Worm (Caenorhabditis elegans) whole organism, young adult: ENCODE measurements around the gene C08E8.1.
"Not testable (repeated sequence)": the region's sequence is repeated elsewhere in the genome, so short reads cannot be mapped to it uniquely, and the experiment has no call there.

Experiments
- B0336.3 ChIP-seq: fragments of 200-800 bp; sonication (Bioruptor generic); IDR thresholded peaks from 2 replicates; pipeline ENCODE4 v1.3.6; 2022; ENCODE audit warnings: missing genetic modification characterization, missing compliant biosample characterization
- C06A6.2 ChIP-seq: fragments of 200-800 bp; sonication (Bioruptor generic); conservative IDR thresholded peaks from 2 replicates; pipeline ENCODE4 v1.3.6; 2022; ENCODE audit warnings: missing genetic modification characterization, missing compliant biosample characterization
- D2030.7 ChIP-seq: fragments of 200-800 bp; sonication (Bioruptor generic); IDR thresholded peaks from 2 replicates; pipeline ENCODE4 v1.3.6; 2022; ENCODE audit warnings: missing genetic modification reagents, missing genetic modification characterization, missing compliant biosample characterization
- F33H1.4 ChIP-seq: fragments of 200-800 bp; sonication (Bioruptor generic); IDR thresholded peaks from 2 replicates; pipeline ENCODE4 v1.3.6; 2022; ENCODE audit warnings: missing genetic modification reagents, missing genetic modification characterization, missing compliant biosample characterization
- K11D2.4 ChIP-seq: fragments of 200-800 bp; sonication (Bioruptor generic); IDR thresholded peaks from 2 replicates; pipeline ENCODE4 v1.3.6; 2022; ENCODE audit warnings: missing genetic modification reagents, missing genetic modification characterization, missing compliant biosample characterization
- K12H6.12 ChIP-seq: fragments of 200-800 bp; sonication (Bioruptor generic); optimal IDR thresholded peaks from 2 replicates; lab custom pipeline; 2018; ENCODE audit warnings: mild to moderate bottlenecking, missing genetic modification characterization, missing compliant biosample characterization
- ama-1 ChIP-seq, 3 experiments: fragments of 150-350 bp in 1 of 3; sonication (generic microtip) in 2 of 3; optimal IDR thresholded peaks; 2 replicates each; lab custom pipeline; 2014 to 2018; ENCODE audit warnings: missing biosample characterization in 2 of 3, missing genetic modification characterization in 2 of 3, missing genetic modification reagents in 2 of 3
- aptf-3 ChIP-seq: fragments of 200-800 bp; sonication (Bioruptor generic); IDR thresholded peaks from 2 replicates; pipeline ENCODE4 v1.3.6; 2022; ENCODE audit warnings: missing genetic modification characterization, missing compliant biosample characterization
- attf-3 ChIP-seq: fragments of 200-800 bp; sonication (Bioruptor generic); conservative IDR thresholded peaks from 2 replicates; pipeline ENCODE4 v1.3.6; 2022; ENCODE audit warnings: missing genetic modification reagents, missing genetic modification characterization, missing compliant biosample characterization
- bed-2 ChIP-seq: fragments of 200-800 bp; sonication (Bioruptor generic); IDR thresholded peaks from 2 replicates; pipeline ENCODE4 v1.3.6; 2022; ENCODE audit warnings: missing genetic modification reagents, missing genetic modification characterization, missing compliant biosample characterization
- cebp-2 ChIP-seq: fragments of 200-800 bp; sonication (Bioruptor generic); IDR thresholded peaks from 2 replicates; pipeline ENCODE4 v1.3.6; 2022; ENCODE audit warnings: missing genetic modification characterization, missing compliant biosample characterization
- ceh-27 ChIP-seq: fragments of 200-800 bp; sonication (Bioruptor generic); optimal IDR thresholded peaks from 2 replicates; lab custom pipeline; 2018; ENCODE audit warnings: mild to moderate bottlenecking, missing genetic modification characterization, moderate library complexity, missing compliant biosample characterization
- ceh-40 ChIP-seq: fragments of 200-800 bp; sonication (Bioruptor generic); IDR thresholded peaks from 2 replicates; pipeline ENCODE4 v1.3.6; 2022; ENCODE audit warnings: missing genetic modification characterization, missing compliant biosample characterization
- dpff-1 ChIP-seq: sonication (generic microtip); optimal IDR thresholded peaks from 2 replicates; lab custom pipeline; 2017; ENCODE audit warnings: mild to moderate bottlenecking, missing genetic modification characterization, missing compliant biosample characterization
- dpl-1 ChIP-seq: fragments of 150-350 bp; optimal IDR thresholded peaks from 2 replicates; lab custom pipeline; 2014; ENCODE audit warnings: missing biosample characterization, missing genetic modification reagents, missing genetic modification characterization
- efl-1 ChIP-seq: fragments of 150-350 bp; optimal IDR thresholded peaks from 2 replicates; lab custom pipeline; 2014; ENCODE audit warnings: missing biosample characterization, missing genetic modification reagents, missing genetic modification characterization
- gei-17 ChIP-seq: fragments of 200-800 bp; sonication (Bioruptor generic); optimal IDR thresholded peaks from 2 replicates; lab custom pipeline; 2018; ENCODE audit warnings: mild to moderate bottlenecking, missing genetic modification characterization, missing compliant biosample characterization
- him-1 ChIP-seq: sonication (generic microtip); optimal IDR thresholded peaks from 2 replicates; lab custom pipeline; 2016; ENCODE audit warnings: missing genotype, missing genetic modification reagents, missing genetic modification characterization, missing compliant biosample characterization
- hmg-20 ChIP-seq: fragments of 200-800 bp; sonication (Bioruptor generic); IDR thresholded peaks from 2 replicates; pipeline ENCODE4 v1.3.6; 2022; ENCODE audit warnings: missing genetic modification reagents, missing genetic modification characterization, missing compliant biosample characterization
- hrde-1 ChIP-seq: sonication (generic microtip); optimal IDR thresholded peaks from 2 replicates; lab custom pipeline; 2016; ENCODE audit warnings: missing genetic modification characterization, mild to moderate bottlenecking, missing compliant biosample characterization, moderate library complexity, missing genotype, missing genetic modification reagents, borderline replicate concordance
- madf-8 ChIP-seq: fragments of 200-800 bp; sonication (Bioruptor generic); conservative IDR thresholded peaks from 2 replicates; pipeline ENCODE4 v1.3.6; 2022; ENCODE audit warnings: missing genetic modification reagents, missing genetic modification characterization, missing compliant biosample characterization
- mcd-1 ChIP-seq: fragments of 200-800 bp; sonication (Bioruptor generic); IDR thresholded peaks from 2 replicates; pipeline ENCODE4 v1.3.6; 2022; ENCODE audit warnings: missing genetic modification reagents, missing genetic modification characterization, missing compliant biosample characterization
- mel-28 ChIP-seq: sonication (generic microtip); optimal IDR thresholded peaks from 2 replicates; lab custom pipeline; 2016; ENCODE audit warnings: borderline replicate concordance, mild to moderate bottlenecking, missing genetic modification characterization, missing compliant biosample characterization
- nfya-2 ChIP-seq: fragments of 200-800 bp; sonication (Bioruptor generic); IDR thresholded peaks from 2 replicates; pipeline ENCODE4 v1.3.6; 2022; ENCODE audit warnings: missing genetic modification reagents, missing genetic modification characterization, missing compliant biosample characterization
- nhr-120 ChIP-seq: fragments of 200-800 bp; sonication (Bioruptor generic); IDR thresholded peaks from 2 replicates; pipeline ENCODE4 v1.3.6; 2022; ENCODE audit warnings: missing genetic modification characterization, missing compliant biosample characterization
- pbrm-1 ChIP-seq: fragments of 200-800 bp; sonication (Bioruptor generic); IDR thresholded peaks from 2 replicates; pipeline ENCODE4 v1.3.6; 2022; ENCODE audit warnings: missing genetic modification reagents, missing genetic modification characterization, missing compliant biosample characterization
- repo-1 ChIP-seq: sonication (generic microtip); optimal IDR thresholded peaks from 2 replicates; lab custom pipeline; 2017; ENCODE audit warnings: mild to moderate bottlenecking, missing genetic modification characterization, missing compliant biosample characterization
- sdz-38 ChIP-seq: sonication (generic microtip); optimal IDR thresholded peaks from 2 replicates; lab custom pipeline; 2016; ENCODE audit warnings: missing genotype, missing genetic modification characterization, missing compliant biosample characterization
- sea-2 ChIP-seq: fragments of 200-800 bp; sonication (Bioruptor generic); IDR thresholded peaks from 2 replicates; pipeline ENCODE4 v1.3.6; 2022; ENCODE audit warnings: missing genetic modification characterization, missing compliant biosample characterization
- snpc-1.3 ChIP-seq: sonication (generic microtip); optimal IDR thresholded peaks from 2 replicates; lab custom pipeline; 2017; ENCODE audit warnings: missing genetic modification characterization, mild to moderate bottlenecking, missing compliant biosample characterization, antibody characterized with exemption, moderate library complexity, missing genotype, missing genetic modification reagents; ENCODE audit not compliant: insufficient read depth
- snpc-3.4 ChIP-seq: sonication (generic microtip); optimal IDR thresholded peaks from 2 replicates; lab custom pipeline; 2017; ENCODE audit warnings: missing genetic modification characterization, mild to moderate bottlenecking, missing compliant biosample characterization, antibody characterized with exemption, moderate library complexity, missing genotype, missing genetic modification reagents
- unc-62 ChIP-seq: fragments of 150-350 bp; optimal IDR thresholded peaks from 2 replicates; lab custom pipeline; 2014; ENCODE audit warnings: missing biosample characterization, missing genetic modification reagents, missing genetic modification characterization
- xnd-1 ChIP-seq: sonication (generic microtip); optimal IDR thresholded peaks from 2 replicates; lab custom pipeline; 2016; ENCODE audit warnings: missing genotype, missing genetic modification reagents, missing genetic modification characterization, missing compliant biosample characterization
- ztf-6 ChIP-seq: fragments of 200-800 bp; sonication (Bioruptor generic); IDR thresholded peaks from 2 replicates; pipeline ENCODE4 v1.3.6; 2022; ENCODE audit warnings: missing genetic modification reagents, missing genetic modification characterization, missing compliant biosample characterization

C08E8.1 gene

ce11 chrV:18362402-18362801 is at the start of gene C08E8.1:
Gene C08E8.1 (minus strand): TSS chrV:18362502.
- TF ChIP-seq him-1 (tag; lab: Kevin White, UChicago) (no peak), F33H1.4 (GFP tag; lab: Robert Waterston, UW) (no peak), sdz-38 (no peak)

ce11 chrV:18410142-18410541 is 47.8 kb upstream of the C08E8.1 start, which contains the start of gene srh-207:
Gene srh-207 (minus strand): TSS chrV:18410242.
- TF ChIP-seq nfya-2 (GFP tag; lab: Robert Waterston, UW) = no peak
- TF ChIP-seq mel-28 (tag; lab: Kevin White, UChicago) = no peak
- no peak for TF ChIP-seq him-1 (tag; lab: Kevin White, UChicago)
- TF ChIP-seq nhr-120 (GFP tag; lab: Robert Waterston, UW) = no peak
- no peak for TF ChIP-seq F33H1.4 (GFP tag; lab: Robert Waterston, UW)
- no peak for TF ChIP-seq repo-1 (tag; lab: Kevin White, UChicago)
- TF ChIP-seq mcd-1 (GFP tag; lab: Robert Waterston, UW) = no peak
- no peak for TF ChIP-seq K12H6.12
- no peak for TF ChIP-seq ceh-40
- TF ChIP-seq dpl-1 = no peak
- TF ChIP-seq dpff-1 = no peak
- TF ChIP-seq madf-8 (GFP tag; lab: Robert Waterston, UW) = no peak
- no peak for TF ChIP-seq gei-17 (GFP tag; lab: Kevin White, UChicago)
- TF ChIP-seq B0336.3 (GFP tag; lab: Robert Waterston, UW) = no peak
- no peak for TF ChIP-seq D2030.7 (GFP tag; lab: Robert Waterston, UW)
- TF ChIP-seq aptf-3 (GFP tag; lab: Robert Waterston, UW) = no peak
- no peak for TF ChIP-seq ceh-27 (GFP tag; lab: Kevin White, UChicago)
- no peak for TF ChIP-seq ztf-6 (GFP tag; lab: Robert Waterston, UW)
- no peak for TF ChIP-seq C06A6.2 (GFP tag; lab: Robert Waterston, UW)

ce11 chrV:18404767-18405166 is 42.5 kb upstream of the C08E8.1 start, which contains the start of gene srh-209:
Gene srh-209 (minus strand): TSS chrV:18404867.
- TF ChIP-seq snpc-1.3; xnd-1; bed-2 (GFP tag; lab: Robert Waterston, UW): not testable (repeated sequence)

- TF ChIP-seq cebp-2 (GFP tag; lab: Robert Waterston, UW) = no peak
- no peak for TF ChIP-seq ama-1 (optimal IDR thresholded peaks at IDR 0.05; lab: Kevin White, UChicago)
- TF ChIP-seq ama-1 (GFP tag; optimal IDR thresholded peaks at IDR 0.05; lab: Kevin White, UChicago) = no peak
- no peak for TF ChIP-seq snpc-3.4 (tag; lab: Kevin White, UChicago)
- TF ChIP-seq pbrm-1 = no peak
- TF ChIP-seq efl-1 (GFP tag; lab: Kevin White, UChicago) = no peak
- TF ChIP-seq hrde-1 (tag; lab: Kevin White, UChicago) = no peak
- TF ChIP-seq K11D2.4 (GFP tag; lab: Robert Waterston, UW) = no peak
- TF ChIP-seq attf-3 (GFP tag; lab: Robert Waterston, UW) = no peak
- TF ChIP-seq unc-62 = no peak
- no peak for TF ChIP-seq hmg-20
- TF ChIP-seq sea-2 = no peak
- TF ChIP-seq, all 124 proteins: peak for 0
Observed at ce11 chrV:18402743-18403142, 40.4 kb upstream of the C08E8.1 start.
